Worm (Caenorhabditis elegans): Measurements from ENCODE around the gene pqn-65.

The pqn-65 gene

DNA sequence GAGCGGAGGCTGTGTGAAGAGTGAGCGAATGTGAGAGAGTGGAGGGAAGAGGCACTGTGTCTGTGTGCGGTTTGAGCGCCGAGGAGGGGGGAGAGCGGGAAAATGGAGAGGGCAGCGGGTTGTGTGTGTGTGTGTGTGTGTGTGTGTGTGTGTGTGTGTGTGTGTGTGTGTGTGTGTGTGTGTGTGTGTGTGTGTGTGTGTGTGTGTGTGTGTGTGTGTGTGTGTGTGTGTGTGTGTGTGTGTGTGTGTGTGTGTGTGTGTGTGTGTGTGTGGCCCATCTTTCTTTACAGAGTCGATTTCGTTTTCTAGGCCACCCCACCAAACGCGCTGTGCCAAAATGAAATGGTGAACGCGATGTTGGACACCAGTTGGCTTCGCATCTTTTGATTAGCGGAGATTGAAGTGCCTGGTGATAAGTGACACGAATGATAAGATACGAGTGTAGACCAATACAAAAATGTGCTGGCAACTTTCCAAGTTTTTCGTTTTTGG lies 13.0 kb downstream of the pqn-65 start (continued):
- TF ChIP-seq nhr-25 (tag; optimal IDR thresholded peaks at IDR 0.05; ENCODE audit: borderline replicate concordance, insufficient read depth) (peak; percentile 97), hif-1 (tag; optimal IDR thresholded peaks at IDR 0.05) (peak in 1 of 2 experiments; percentile 80), nhr-6 (tag; optimal IDR thresholded peaks at IDR 0.05) (peak; percentile 56), egl-43 (GFP tag; IDR thresholded peaks at IDR 0.05) (peak; percentile 92), nhr-102 (tag; optimal IDR thresholded peaks at IDR 0.05) (peak; percentile 79), sdz-12 (GFP tag; optimal IDR thresholded peaks at IDR 0.05) (peak; percentile 85), F44E2.7 (GFP tag; IDR thresholded peaks at IDR 0.05) (0 out of 2 replicates have a peak, but pooled peaks have one; percentile 3), zfp-2 (tag; optimal IDR thresholded peaks at IDR 0.05) (peak; percentile 22), dve-1 (tag; optimal IDR thresholded peaks at IDR 0.05; ENCODE audit: insufficient read depth) (peak; percentile 89)

DNA sequence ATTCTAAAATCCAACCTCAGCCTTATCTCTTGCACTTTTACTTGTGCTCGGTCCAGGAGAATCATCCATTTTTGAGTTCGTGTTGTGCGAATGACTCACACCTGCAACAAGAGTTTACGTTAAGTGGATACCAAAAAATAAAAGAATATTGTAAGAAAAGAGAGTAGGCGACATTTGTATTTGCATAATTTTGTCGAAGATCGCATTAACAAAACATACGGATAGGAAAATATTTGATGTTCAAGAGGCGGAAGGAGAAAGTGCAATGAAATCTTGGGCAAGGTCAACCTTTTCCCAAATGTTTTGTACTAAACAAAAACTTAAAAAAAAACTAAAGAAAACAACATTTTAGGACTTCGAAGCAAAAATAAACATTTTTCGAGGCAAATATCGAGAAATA lies 13.6 kb downstream of the pqn-65 start, which contains the start of gene spat-3:
spat-3 (minus strand) TSS at position 101 of the 400 bp plus-strand sequence.
- TF ChIP-seq zag-1 (tag; optimal IDR thresholded peaks at IDR 0.05) (no peak), ctbp-1 (GFP tag; IDR thresholded peaks at IDR 0.05) (no peak), ztf-7 (tag; optimal IDR thresholded peaks at IDR 0.05) (no peak), mep-1 (tag; optimal IDR thresholded peaks at IDR 0.05) (no peak), aly-2 (tag; optimal IDR thresholded peaks at IDR 0.05) (no peak), Y75B8A.6 (GFP tag; IDR thresholded peaks at IDR 0.05) (no peak), spr-1 (tag; optimal IDR thresholded peaks at IDR 0.05) (no peak), cey-2 (tag; optimal IDR thresholded peaks at IDR 0.05; ENCODE audit: borderline replicate concordance, insufficient read depth) (no peak), nhr-102 (tag; optimal IDR thresholded peaks at IDR 0.05) (no peak), lin-39 (tag; optimal IDR thresholded peaks at IDR 0.05) (no peak), T20F7.1 (GFP tag; optimal IDR thresholded peaks at IDR 0.05) (no peak), F26F4.8 (GFP tag; conservative IDR thresholded peaks at IDR 0.05) (no peak)

ce11 chrX:4604185-4604584 lies 15.2 kb downstream of the pqn-65 start:
- TF ChIP-seq pqm-1 (tag; optimal IDR thresholded peaks at IDR 0.05) (no peak), mxl-2 (GFP tag; conservative IDR thresholded peaks at IDR 0.05) (no peak), unc-62 (GFP tag; optimal IDR thresholded peaks at IDR 0.05 in 1 of 2) (peak in 1 of 2 experiments; percentile 74), unc-62 (tag; optimal IDR thresholded peaks at IDR 0.05) (no peak), nhr-48 (tag; optimal IDR thresholded peaks at IDR 0.05) (no peak), daf-16 (GFP tag; optimal IDR thresholded peaks at IDR 0.05) (no peak), daf-16 (tag; optimal IDR thresholded peaks at IDR 0.05) (no peak), nhr-102 (tag; optimal IDR thresholded peaks at IDR 0.05) (no peak), T20F7.1 (GFP tag; optimal IDR thresholded peaks at IDR 0.05) (no peak), ceh-82 (tag; optimal IDR thresholded peaks at IDR 0.05) (no peak), arid-1 (GFP tag; conservative IDR thresholded peaks at IDR 0.05) (no peak), snpc-4 (tag; optimal IDR thresholded peaks at IDR 0.05) (no peak), tag-97 (GFP tag; IDR thresholded peaks at IDR 0.05) (no peak), aha-1 (tag) (peak; percentile 2), zfp-2 (tag; optimal IDR thresholded peaks at IDR 0.05) (no peak), ceh-28 (tag; optimal IDR thresholded peaks at IDR 0.05) (no peak)

DNA sequence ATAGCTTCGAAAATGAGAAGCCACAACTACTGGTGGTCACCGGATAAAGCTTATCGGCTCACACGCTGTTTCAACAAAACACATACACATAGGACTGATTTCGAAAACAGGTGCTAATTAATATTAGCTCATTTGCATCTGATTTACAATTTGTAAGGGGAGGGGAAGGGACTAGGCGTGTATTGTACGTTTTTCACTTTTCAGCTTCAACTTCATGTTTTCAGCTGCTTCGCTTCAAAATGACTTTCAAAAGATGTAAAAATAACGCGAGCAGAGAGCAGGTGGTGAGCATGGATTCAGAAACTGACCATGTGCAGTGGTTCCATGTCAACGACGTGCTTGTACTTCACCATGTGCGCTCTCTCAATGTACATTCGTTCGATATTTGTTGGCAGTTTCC lies 18.4 kb downstream of the pqn-65 start:
- TF ChIP-seq unc-62 (GFP tag; optimal IDR thresholded peaks at IDR 0.05 in 1 of 2): peak in 1 of 2 experiments; percentile 94
- TF ChIP-seq unc-62 (tag; optimal IDR thresholded peaks at IDR 0.05): no peak
- no peak for TF ChIP-seq dmd-9 (GFP tag; IDR thresholded peaks at IDR 0.05)

- TF ChIP-seq F49E8.2 (tag; optimal IDR thresholded peaks at IDR 0.05; ENCODE audit: borderline replicate concordance) (no peak), aha-1 (tag) (peak; percentile 75), dmd-8 (GFP tag; IDR thresholded peaks at IDR 0.05) (no peak)
These were observed 19.9 kb downstream of the pqn-65 start for ce11 chrX:4599526-4599925.
